Fruit fly (Drosophila melanogaster) whole organism, wandering third instar larva: Measurements from ENCODE around the gene cni.

Experiments used
- Abd-B ChIP-seq: fragments of >200 bp; optimal IDR thresholded peaks from 2 replicates; lab custom pipeline; 2017; ENCODE audit warnings: missing biosample characterization, missing genetic modification characterization
- CG32264 ChIP-seq: fragments of 200-800 bp; sonication (Bioruptor generic); optimal IDR thresholded peaks from 2 replicates; lab custom pipeline; 2016; ENCODE audit warnings: missing biosample characterization, missing genetic modification characterization
- CG9705 ChIP-seq: fragments of 200-800 bp; sonication (Bioruptor generic); optimal IDR thresholded peaks from 2 replicates; lab custom pipeline; 2018; ENCODE audit warnings: missing biosample characterization, mild to moderate bottlenecking, missing genetic modification characterization
- CrebA ChIP-seq: fragments of 200-800 bp; sonication (Bioruptor generic); optimal IDR thresholded peaks from 2 replicates; lab custom pipeline; 2016; ENCODE audit warnings: missing biosample characterization, mild to moderate bottlenecking, missing genetic modification characterization, borderline replicate concordance
- Dfd ChIP-seq: fragments of >200 bp; optimal IDR thresholded peaks from 2 replicates; lab custom pipeline; 2017; ENCODE audit warnings: missing biosample characterization, missing genetic modification characterization
- Dif ChIP-seq: fragments of 200-275, 200-300 bp; sonication (Bioruptor generic); optimal IDR thresholded peaks from 2 replicates; lab custom pipeline; 2018; ENCODE audit warnings: missing biosample characterization, missing genetic modification characterization; ENCODE audit not compliant: partially characterized antibody
- GATAd ChIP-seq: sonication (Bioruptor generic); optimal IDR thresholded peaks from 2 replicates; lab custom pipeline; 2016; ENCODE audit warnings: missing biosample characterization, missing genetic modification characterization
- HLH106 ChIP-seq: fragments of 200-800 bp; optimal IDR thresholded peaks from 3 replicates; lab custom pipeline; 2019; ENCODE audit warnings: missing biosample characterization, mild to moderate bottlenecking, missing genetic modification characterization, moderate library complexity
- Hnf4 ChIP-seq: fragments of 200-800 bp; sonication (Bioruptor generic); optimal IDR thresholded peaks from 2 replicates; lab custom pipeline; 2016; ENCODE audit warnings: missing biosample characterization, mild to moderate bottlenecking, missing genetic modification characterization
- Hr78 ChIP-seq: fragments of >200 bp; optimal IDR thresholded peaks from 2 replicates; lab custom pipeline; 2017; ENCODE audit warnings: missing biosample characterization, missing genetic modification characterization
- Hr83 ChIP-seq: fragments of 200-300 bp; sonication (Bioruptor generic); optimal IDR thresholded peaks from 2 replicates; lab custom pipeline; 2016; ENCODE audit warnings: missing biosample characterization, mild to moderate bottlenecking, missing genetic modification characterization, moderate library complexity; ENCODE audit not compliant: poor library complexity, severe bottlenecking
- Jra ChIP-seq: sonication (Bioruptor generic); optimal IDR thresholded peaks from 2 replicates; lab custom pipeline; 2016; ENCODE audit warnings: missing biosample characterization, missing genetic modification characterization
- Mio ChIP-seq: sonication (Bioruptor generic); optimal IDR thresholded peaks from 2 replicates; lab custom pipeline; 2016; ENCODE audit warnings: missing biosample characterization, missing genetic modification characterization
- Myc ChIP-seq: fragments of >200 bp; optimal IDR thresholded peaks from 2 replicates; lab custom pipeline; 2017
- N ChIP-seq: fragments of >200 bp; optimal IDR thresholded peaks from 2 replicates; lab custom pipeline; 2018; ENCODE audit warnings: missing biosample characterization, missing external identifiers, missing genetic modification characterization
- OdsH ChIP-seq: fragments of 200-800 bp; sonication (Bioruptor generic); optimal IDR thresholded peaks from 2 replicates; lab custom pipeline; 2016; ENCODE audit warnings: missing biosample characterization, mild to moderate bottlenecking, missing genetic modification characterization
- Rel ChIP-seq, 2 experiments: fragments of 200-800 bp; sonication (Bioruptor generic) in 1 of 2; optimal IDR thresholded peaks; 2 replicates in 1 of 2; 3 replicates in 1 of 2; lab custom pipeline; 2016 to 2019; ENCODE audit warnings: mild to moderate bottlenecking in 2 of 2, missing biosample characterization in 2 of 2, missing genetic modification characterization in 2 of 2, moderate library complexity in 1 of 2
- Sp1 ChIP-seq: fragments of 200-800 bp; sonication (Bioruptor generic); optimal IDR thresholded peaks from 3 replicates; lab custom pipeline; 2019; ENCODE audit warnings: missing biosample characterization, mild to moderate bottlenecking, missing genetic modification characterization, moderate library complexity
- Vsx2 ChIP-seq: fragments of 200-300, 225-300 bp; sonication (Bioruptor generic); optimal IDR thresholded peaks from 2 replicates; lab custom pipeline; 2018; ENCODE audit warnings: missing biosample characterization, missing genetic modification characterization; ENCODE audit not compliant: partially characterized antibody
- br ChIP-seq: fragments of 200-800 bp; sonication (Bioruptor generic); optimal IDR thresholded peaks from 2 replicates; lab custom pipeline; 2016; ENCODE audit warnings: missing biosample characterization, missing genetic modification characterization
- brk ChIP-seq: fragments of 200-800 bp; sonication (Bioruptor generic); optimal IDR thresholded peaks from 2 replicates; lab custom pipeline; 2016; ENCODE audit warnings: missing biosample characterization, mild to moderate bottlenecking, missing genetic modification characterization
- dl ChIP-seq, 2 experiments: fragments of 175-275, 200-275 bp in 1 of 2; fragments of 200-275 bp in 1 of 2; sonication (Bioruptor generic); optimal IDR thresholded peaks; lab custom pipeline; 2018; ENCODE audit warnings: mild to moderate bottlenecking in 2 of 2, missing biosample characterization in 2 of 2, missing genetic modification characterization in 2 of 2, moderate library complexity in 2 of 2; ENCODE audit not compliant: partially characterized antibody in 2 of 2, insufficient read depth in 1 of 2
- dmrt93B ChIP-seq: fragments of 200-800 bp; sonication (Bioruptor generic); optimal IDR thresholded peaks from 2 replicates; lab custom pipeline; 2018; ENCODE audit warnings: missing biosample characterization, mild to moderate bottlenecking, missing genetic modification characterization
- dsf ChIP-seq: sonication (Bioruptor generic); optimal IDR thresholded peaks from 2 replicates; lab custom pipeline; 2016; ENCODE audit warnings: missing biosample characterization, missing genetic modification characterization, borderline replicate concordance
- ey ChIP-seq: fragments of 200-800 bp; sonication (Bioruptor generic); optimal IDR thresholded peaks from 2 replicates; lab custom pipeline; 2016; ENCODE audit warnings: missing biosample characterization, missing genetic modification characterization
- foxo ChIP-seq, 2 experiments: fragments of 200-800 bp; sonication (Bioruptor generic); optimal IDR thresholded peaks; 2 replicates in 1 of 2; 3 replicates in 1 of 2; lab custom pipeline; 2016 to 2017; ENCODE audit warnings: missing biosample characterization in 2 of 2, missing genetic modification characterization in 2 of 2
- fru ChIP-seq: fragments of 200-800 bp; sonication (Bioruptor generic); optimal IDR thresholded peaks from 3 replicates; lab custom pipeline; 2016; ENCODE audit warnings: missing biosample characterization, mild to moderate bottlenecking, missing genetic modification characterization
- h ChIP-seq: fragments of 200-800 bp; sonication (Bioruptor generic); optimal IDR thresholded peaks from 3 replicates; lab custom pipeline; 2016; ENCODE audit warnings: missing biosample characterization, mild to moderate bottlenecking, missing genetic modification characterization
- jim ChIP-seq: fragments of 175-275, 200-325 bp; sonication (Bioruptor generic); optimal IDR thresholded peaks from 2 replicates; lab custom pipeline; 2016; ENCODE audit warnings: missing biosample characterization, mild to moderate bottlenecking, missing genetic modification characterization
- lola ChIP-seq: fragments of >200 bp; optimal IDR thresholded peaks from 2 replicates; lab custom pipeline; 2017; ENCODE audit warnings: missing biosample characterization, missing genetic modification characterization
- pan ChIP-seq: fragments of >200 bp; optimal IDR thresholded peaks from 2 replicates; lab custom pipeline; 2017
- psq ChIP-seq: fragments of 200-800 bp; sonication (Bioruptor generic); optimal IDR thresholded peaks from 3 replicates; lab custom pipeline; 2017; ENCODE audit warnings: missing biosample characterization, mild to moderate bottlenecking, missing genetic modification characterization, moderate library complexity
- rgr ChIP-seq: fragments of 200-800 bp; sonication (Bioruptor generic); optimal IDR thresholded peaks from 3 replicates; lab custom pipeline; 2016; ENCODE audit warnings: missing biosample characterization, mild to moderate bottlenecking, missing genetic modification characterization
- sage ChIP-seq: fragments of 200-800 bp; sonication (Bioruptor generic); optimal IDR thresholded peaks from 2 replicates; lab custom pipeline; 2016; ENCODE audit warnings: missing biosample characterization, mild to moderate bottlenecking, missing genetic modification characterization
- sv ChIP-seq: fragments of 200-800 bp; sonication (Bioruptor generic); optimal IDR thresholded peaks from 3 replicates; lab custom pipeline; 2016; ENCODE audit warnings: missing biosample characterization, missing genetic modification characterization
- tai ChIP-seq: sonication (Bioruptor generic); optimal IDR thresholded peaks from 2 replicates; lab custom pipeline; 2016; ENCODE audit warnings: missing biosample characterization, missing genetic modification characterization
- usp ChIP-seq: fragments of >200 bp; optimal IDR thresholded peaks from 2 replicates; lab custom pipeline; 2017; ENCODE audit warnings: missing biosample characterization, missing genetic modification characterization
- woc ChIP-seq: sonication (Bioruptor generic); optimal IDR thresholded peaks from 2 replicates; lab custom pipeline; 2016; ENCODE audit warnings: missing biosample characterization, mild to moderate bottlenecking, missing genetic modification characterization

The cni gene

DNA sequence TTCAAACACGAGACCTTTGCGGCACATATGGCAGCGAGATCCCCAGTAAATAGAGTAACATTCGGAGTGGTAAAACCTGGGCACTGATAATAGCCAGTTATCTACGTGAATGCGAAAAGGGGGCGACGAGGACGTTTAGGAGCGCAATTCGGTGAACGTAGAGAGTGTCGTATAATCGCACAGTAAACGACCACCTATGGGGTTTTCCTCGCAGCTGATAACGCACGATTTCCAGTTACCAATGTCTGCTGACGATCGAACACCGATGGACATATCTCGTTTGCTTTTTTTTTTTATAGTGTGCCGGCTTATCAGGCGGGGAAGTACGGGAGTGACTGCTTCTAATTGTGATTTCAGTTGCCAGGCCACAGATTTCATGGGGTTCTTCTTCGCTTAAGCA, 9.2 kb upstream of the cni start:
- TF ChIP-seq dl (GFP tag; optimal IDR thresholded peaks at IDR 0.05; lab: Kevin White, UChicago; ENCODE audit: insufficient read depth in 1 of 2, partially characterized antibody in 2 of 2) (peak in 1 of 2 experiments; percentile 80), h (GFP tag; lab: Kevin White, UChicago) (peak; percentile 11), woc (GFP tag; lab: Kevin White, UChicago) (no peak), fru (peak; percentile 93), Hr83 (GFP tag; lab: Kevin White, UChicago) (peak; percentile 16), Rel (GFP tag; optimal IDR thresholded peaks at IDR 0.05; lab: Kevin White, UChicago) (no peak), Rel (tag; optimal IDR thresholded peaks at IDR 0.05; lab: Kevin White, UChicago) (peak; percentile 99)

dm6 chr2L:16317777-16318610, 7.5 kb upstream of the cni start:
- TF ChIP-seq Myc (lab: Kevin White, UChicago): no peak
- no peak for TF ChIP-seq dmrt93B (GFP tag; lab: Kevin White, UChicago)
- no peak for TF ChIP-seq Sp1 (GFP tag; lab: Kevin White, UChicago)
- TF ChIP-seq OdsH (GFP tag; lab: Kevin White, UChicago): peak; percentile 21
- no peak for TF ChIP-seq dsf (GFP tag; lab: Kevin White, UChicago)
- TF ChIP-seq jim (GFP tag; lab: Kevin White, UChicago): peak; percentile 89
- no peak for TF ChIP-seq Vsx2 (GFP tag; lab: Kevin White, UChicago)
- no peak for TF ChIP-seq GATAd (GFP tag; lab: Kevin White, UChicago)
- TF ChIP-seq Jra (GFP tag; lab: Kevin White, UChicago): no peak
- TF ChIP-seq tai (GFP tag; lab: Kevin White, UChicago): no peak
- TF ChIP-seq sage (GFP tag; lab: Kevin White, UChicago): no peak
- TF ChIP-seq CG32264: no peak
- TF ChIP-seq ey (GFP tag; lab: Kevin White, UChicago): no peak
- peak; percentile 63 for TF ChIP-seq rgr (GFP tag; lab: Kevin White, UChicago)
- TF ChIP-seq pan (lab: Kevin White, UChicago): no peak
- no peak for TF ChIP-seq brk (GFP tag; lab: Kevin White, UChicago)
- peak; percentile 26 for TF ChIP-seq psq (GFP tag; lab: Kevin White, UChicago)
- TF ChIP-seq br (GFP tag; lab: Kevin White, UChicago): peak; percentile 50
- TF ChIP-seq lola (GFP tag; lab: Kevin White, UChicago): no peak
- TF ChIP-seq Hnf4 (GFP tag; lab: Kevin White, UChicago): peak; percentile 44
- TF ChIP-seq N (GFP tag; lab: Kevin White, UChicago): no peak
- peak; percentile 69 for TF ChIP-seq h (GFP tag; lab: Kevin White, UChicago)
- TF ChIP-seq sv (GFP tag; lab: Kevin White, UChicago): peak; percentile 35
- TF ChIP-seq dl (GFP tag; optimal IDR thresholded peaks at IDR 0.05; lab: Kevin White, UChicago; ENCODE audit: insufficient read depth in 1 of 2, partially characterized antibody in 2 of 2): no peak
- TF ChIP-seq usp (GFP tag; lab: Kevin White, UChicago): no peak
- peak; percentile 95 for TF ChIP-seq Hr83 (GFP tag; lab: Kevin White, UChicago)
- no peak for TF ChIP-seq Hr78 (GFP tag; lab: Kevin White, UChicago)
- TF ChIP-seq HLH106: no peak
- no peak for TF ChIP-seq CrebA (GFP tag; lab: Kevin White, UChicago)
- no peak for TF ChIP-seq Abd-B (GFP tag; lab: Kevin White, UChicago)
- no peak for TF ChIP-seq Mio
- no peak for TF ChIP-seq Rel (GFP tag; optimal IDR thresholded peaks at IDR 0.05; lab: Kevin White, UChicago)
- peak; percentile 54 for TF ChIP-seq Rel (tag; optimal IDR thresholded peaks at IDR 0.05; lab: Kevin White, UChicago)
- no peak for TF ChIP-seq woc (GFP tag; lab: Kevin White, UChicago)
- TF ChIP-seq CG9705: no peak
- TF ChIP-seq Dfd: no peak
- TF ChIP-seq fru: peak; percentile 30
- TF ChIP-seq foxo (GFP tag; optimal IDR thresholded peaks at IDR 0.05; lab: Kevin White, UChicago): no peak
- TF ChIP-seq Dif (GFP tag; lab: Kevin White, UChicago): no peak
